Fruit fly (Drosophila melanogaster) whole organism, embryonic: ENCODE results near the gene Dph5.
A peak's percentile ranks its signal among the peaks of the same experiment; 100 is the strongest.

Source experiments
- CG11398 ChIP-seq: fragments of 200-800 bp; sonication (Bioruptor generic); optimal IDR thresholded peaks from 2 replicates; lab custom pipeline; 2016; ENCODE audit warnings: missing biosample characterization, missing genetic modification characterization
- CG12659 ChIP-seq: fragments of 200-800 bp; sonication (Bioruptor generic); optimal IDR thresholded peaks from 3 replicates; lab custom pipeline; 2017; ENCODE audit warnings: mild to moderate bottlenecking, missing biosample characterization, missing genetic modification reagents, missing genetic modification characterization
- CG13123 ChIP-seq: fragments of 200-800 bp; sonication (Bioruptor generic); optimal IDR thresholded peaks from 2 replicates; lab custom pipeline; 2016; ENCODE audit warnings: missing biosample characterization, missing genetic modification characterization
- CG14441 ChIP-seq: fragments of 200-800 bp; sonication (Bioruptor generic); IDR thresholded peaks from 2 replicates; pipeline ENCODE4 v1.3.6; 2022; ENCODE audit warnings: missing biosample characterization, missing genetic modification characterization
- CG16779 ChIP-seq: fragments of 200-800 bp; sonication (Bioruptor generic); IDR thresholded peaks from 2 replicates; pipeline ENCODE4 v1.3.6; 2022; ENCODE audit warnings: missing biosample characterization, missing genetic modification characterization
- CG16815 ChIP-seq: fragments of 200-800 bp; sonication (Bioruptor generic); optimal IDR thresholded peaks from 3 replicates; lab custom pipeline; 2017; ENCODE audit warnings: missing biosample characterization, mild to moderate bottlenecking, missing genetic modification characterization
- CG2202 ChIP-seq: fragments of 200-800 bp; sonication (Bioruptor generic); optimal IDR thresholded peaks from 2 replicates; lab custom pipeline; 2018; ENCODE audit warnings: missing biosample characterization, mild to moderate bottlenecking, missing genetic modification characterization
- CG30403 ChIP-seq: fragments of 200-800 bp; sonication (Bioruptor generic); optimal IDR thresholded peaks from 3 replicates; lab custom pipeline; 2016; ENCODE audit warnings: missing biosample characterization, missing genetic modification characterization
- CG30431 ChIP-seq: fragments of 200-800 bp; sonication (Bioruptor generic); optimal IDR thresholded peaks from 2 replicates; lab custom pipeline; 2017; ENCODE audit warnings: missing biosample characterization, missing genetic modification characterization
- CG32767 ChIP-seq: fragments of 200-800 bp; sonication (Bioruptor generic); IDR thresholded peaks from 2 replicates; pipeline ENCODE4 v1.3.6; 2022; ENCODE audit warnings: missing biosample characterization, missing genetic modification characterization
- CG4282 ChIP-seq: fragments of 200-800 bp; sonication (Bioruptor generic); optimal IDR thresholded peaks from 2 replicates; lab custom pipeline; 2016; ENCODE audit warnings: missing biosample characterization, missing genetic modification characterization
- CG4707 ChIP-seq: fragments of 200-800 bp; sonication (Bioruptor generic); optimal IDR thresholded peaks from 2 replicates; lab custom pipeline; 2018; ENCODE audit warnings: missing biosample characterization, mild to moderate bottlenecking, missing genetic modification characterization, moderate library complexity
- CG5180 ChIP-seq: fragments of 200-800 bp; sonication (Bioruptor generic); optimal IDR thresholded peaks from 3 replicates; lab custom pipeline; 2017; ENCODE audit warnings: missing biosample characterization, missing genetic modification characterization, mild to moderate bottlenecking, moderate library complexity, missing genetic modification reagents
- CG8765 ChIP-seq: fragments of 200-800 bp; sonication (Bioruptor generic); IDR thresholded peaks from 2 replicates; pipeline ENCODE4 v1.3.6; 2022; ENCODE audit warnings: missing biosample characterization, missing genetic modification characterization
- CG9797 ChIP-seq: fragments of 200-800 bp; sonication (Bioruptor generic); optimal IDR thresholded peaks from 3 replicates; lab custom pipeline; 2018; ENCODE audit warnings: missing biosample characterization, mild to moderate bottlenecking, missing genetic modification characterization
- Dp ChIP-seq: fragments of 200-800 bp; sonication (Bioruptor generic); optimal IDR thresholded peaks from 2 replicates; lab custom pipeline; 2018; ENCODE audit warnings: missing biosample characterization, mild to moderate bottlenecking, missing genetic modification characterization, moderate library complexity
- Dref ChIP-seq: fragments of 200-800 bp; sonication (Bioruptor generic); IDR thresholded peaks from 2 replicates; pipeline ENCODE4 v1.3.6; 2022; ENCODE audit warnings: missing biosample characterization, missing genetic modification characterization
- E2f1 ChIP-seq: fragments of 200-800 bp; sonication (Bioruptor generic); IDR thresholded peaks from 2 replicates; pipeline ENCODE4 v1.3.6; 2022; ENCODE audit warnings: missing biosample characterization, missing genetic modification characterization
- Eip74EF ChIP-seq, 2 experiments: fragments of 200-800 bp in 1 of 2; fragments of >200 bp in 1 of 2; sonication (Bioruptor generic) in 1 of 2; optimal IDR thresholded peaks; 2 replicates each; lab custom pipeline; 2017 to 2019; ENCODE audit warnings: missing biosample characterization in 2 of 2, missing genetic modification characterization in 2 of 2, mild to moderate bottlenecking in 1 of 2, moderate library complexity in 1 of 2
- Fer3 ChIP-seq: fragments of 200-800 bp; sonication (Bioruptor generic); optimal IDR thresholded peaks from 2 replicates; lab custom pipeline; 2018; ENCODE audit warnings: missing biosample characterization, mild to moderate bottlenecking, missing genetic modification characterization, moderate library complexity
- Kr ChIP-seq: fragments of 200-800 bp; sonication (Bioruptor generic); optimal IDR thresholded peaks from 2 replicates; lab custom pipeline; 2017; ENCODE audit warnings: missing biosample characterization, mild to moderate bottlenecking, missing genetic modification characterization
- Opbp ChIP-seq: fragments of 200-800 bp; sonication (Bioruptor generic); IDR thresholded peaks from 3 replicates; pipeline ENCODE4 v1.3.6; 2022; ENCODE audit warnings: missing biosample characterization, missing genetic modification characterization; ENCODE audit not compliant: partially characterized antibody
- Optix ChIP-seq: fragments of 200-800 bp; sonication (Bioruptor generic); IDR thresholded peaks from 3 replicates; pipeline ENCODE4 v1.3.6; 2022; ENCODE audit warnings: missing biosample characterization, missing genetic modification characterization
- PHDP ChIP-seq: fragments of 200-800 bp; sonication (Bioruptor generic); optimal IDR thresholded peaks from 3 replicates; lab custom pipeline; 2018; ENCODE audit warnings: missing biosample characterization, mild to moderate bottlenecking, missing genetic modification characterization, moderate library complexity
- Rfx ChIP-seq: fragments of 200-800 bp; sonication (Bioruptor generic); IDR thresholded peaks from 2 replicates; pipeline ENCODE4 v1.3.6; 2022; ENCODE audit warnings: missing biosample characterization, missing genetic modification characterization
- Rx ChIP-seq: fragments of 200-800 bp; sonication (Bioruptor generic); IDR thresholded peaks from 2 replicates; pipeline ENCODE4 v1.3.6; 2022; ENCODE audit warnings: missing biosample characterization, missing genetic modification characterization
- ab ChIP-seq: fragments of 200-800 bp; sonication (Bioruptor generic); optimal IDR thresholded peaks from 2 replicates; lab custom pipeline; 2016; ENCODE audit warnings: missing biosample characterization, missing genetic modification characterization
- abd-A ChIP-seq: fragments of 200-800 bp; sonication (Bioruptor generic); optimal IDR thresholded peaks from 3 replicates; lab custom pipeline; 2019; ENCODE audit warnings: missing biosample characterization, mild to moderate bottlenecking, missing genetic modification characterization, moderate library complexity
- ato ChIP-seq: fragments of 200-800 bp; sonication (Bioruptor generic); IDR thresholded peaks from 2 replicates; pipeline ENCODE4 v1.3.6; 2022; ENCODE audit warnings: missing biosample characterization, missing genetic modification characterization; ENCODE audit not compliant: partially characterized antibody
- bbx ChIP-seq: fragments of 200-800 bp; sonication (Bioruptor generic); IDR thresholded peaks from 2 replicates; pipeline ENCODE4 v1.3.6; 2022; ENCODE audit warnings: missing biosample characterization, missing genetic modification characterization; ENCODE audit not compliant: partially characterized antibody
- br ChIP-seq: fragments of >200 bp; optimal IDR thresholded peaks from 2 replicates; lab custom pipeline; 2017
- chn ChIP-seq: fragments of 200-800 bp; sonication (Bioruptor generic); optimal IDR thresholded peaks from 2 replicates; lab custom pipeline; 2016; ENCODE audit warnings: missing biosample characterization, missing genetic modification characterization
- cwo ChIP-seq: fragments of 200-800 bp; sonication (Bioruptor generic); optimal IDR thresholded peaks from 3 replicates; lab custom pipeline; 2017; ENCODE audit warnings: missing biosample characterization, missing genetic modification characterization, mild to moderate bottlenecking, moderate library complexity, missing genetic modification reagents
- emc ChIP-seq: fragments of 200-800 bp; sonication (Bioruptor generic); optimal IDR thresholded peaks from 2 replicates; lab custom pipeline; 2016; ENCODE audit warnings: missing biosample characterization, missing genetic modification characterization
- ems ChIP-seq: fragments of 200-800 bp; sonication (Bioruptor generic); optimal IDR thresholded peaks from 3 replicates; lab custom pipeline; 2016; ENCODE audit warnings: missing biosample characterization, missing genetic modification characterization
- ewg ChIP-seq: fragments of 200-800 bp; sonication (Bioruptor generic); optimal IDR thresholded peaks from 3 replicates; lab custom pipeline; 2017; ENCODE audit warnings: mild to moderate bottlenecking, missing biosample characterization, missing genetic modification reagents, missing genetic modification characterization
- eyg ChIP-seq: fragments of 200-800 bp; sonication (Bioruptor generic); optimal IDR thresholded peaks from 3 replicates; lab custom pipeline; 2016; ENCODE audit warnings: missing biosample characterization, missing genetic modification characterization
- fd102C ChIP-seq: fragments of 200-800 bp; sonication (Bioruptor generic); optimal IDR thresholded peaks from 2 replicates; lab custom pipeline; 2018; ENCODE audit warnings: missing biosample characterization, mild to moderate bottlenecking, missing genetic modification characterization, moderate library complexity
- gce ChIP-seq: fragments of 200-800 bp; sonication (Bioruptor generic); IDR thresholded peaks from 3 replicates; pipeline ENCODE4 v1.3.6; 2022; ENCODE audit warnings: missing biosample characterization, missing genetic modification characterization
- grau ChIP-seq: fragments of 200-800 bp; optimal IDR thresholded peaks from 3 replicates; lab custom pipeline; 2019; ENCODE audit warnings: missing biosample characterization, mild to moderate bottlenecking, missing genetic modification characterization, moderate library complexity
- maf-S ChIP-seq: fragments of 200-800 bp; sonication (Bioruptor generic); optimal IDR thresholded peaks from 2 replicates; lab custom pipeline; 2016; ENCODE audit warnings: missing biosample characterization, missing genetic modification characterization
- pho ChIP-seq: fragments of 200-800 bp; sonication (Bioruptor generic); optimal IDR thresholded peaks from 2 replicates; lab custom pipeline; 2016; ENCODE audit warnings: missing biosample characterization, missing genetic modification characterization
- prd ChIP-seq, 3 experiments: fragments of >200 bp in 2 of 3; fragments of 200-800 bp in 1 of 3; sonication (Bioruptor generic) in 1 of 3; optimal IDR thresholded peaks in 2 of 3; IDR thresholded peaks in 1 of 3; 2 replicates in 2 of 3; 3 replicates in 1 of 3; pipeline versions ENCODE4 v1.3.6 to Lab custom; 2017 to 2022; ENCODE audit warnings: missing biosample characterization in 1 of 3, missing genetic modification characterization in 1 of 3
- row ChIP-seq: fragments of 200-800 bp; sonication (Bioruptor generic); IDR thresholded peaks from 3 replicates; pipeline ENCODE4 v1.3.6; 2022; ENCODE audit warnings: missing biosample characterization, missing genetic modification characterization
- schlank ChIP-seq: fragments of 200-800 bp; sonication (Bioruptor generic); optimal IDR thresholded peaks from 2 replicates; lab custom pipeline; 2018; ENCODE audit warnings: missing biosample characterization, mild to moderate bottlenecking, missing genetic modification characterization
- sr ChIP-seq: fragments of 200-800 bp; sonication (Bioruptor generic); IDR thresholded peaks from 3 replicates; pipeline ENCODE4 v1.3.6; 2022; ENCODE audit warnings: missing biosample characterization, missing genetic modification characterization
- tll ChIP-seq, 2 experiments: fragments of 200-800 bp in 1 of 2; fragments of >200 bp in 1 of 2; sonication (Bioruptor generic) in 1 of 2; optimal IDR thresholded peaks; 2 replicates each; lab custom pipeline; 2017 to 2019; ENCODE audit warnings: missing biosample characterization in 2 of 2, missing genetic modification characterization in 2 of 2, mild to moderate bottlenecking in 1 of 2, moderate library complexity in 1 of 2
- usp ChIP-seq: fragments of >200 bp; optimal IDR thresholded peaks from 2 replicates; lab custom pipeline; 2017; ENCODE audit warnings: missing biosample characterization, missing genetic modification characterization
- wek ChIP-seq: fragments of 200-800 bp; sonication (Bioruptor generic); optimal IDR thresholded peaks from 3 replicates; lab custom pipeline; 2018; ENCODE audit warnings: missing biosample characterization, mild to moderate bottlenecking, missing genetic modification characterization, moderate library complexity

Gene Dph5

DNA sequence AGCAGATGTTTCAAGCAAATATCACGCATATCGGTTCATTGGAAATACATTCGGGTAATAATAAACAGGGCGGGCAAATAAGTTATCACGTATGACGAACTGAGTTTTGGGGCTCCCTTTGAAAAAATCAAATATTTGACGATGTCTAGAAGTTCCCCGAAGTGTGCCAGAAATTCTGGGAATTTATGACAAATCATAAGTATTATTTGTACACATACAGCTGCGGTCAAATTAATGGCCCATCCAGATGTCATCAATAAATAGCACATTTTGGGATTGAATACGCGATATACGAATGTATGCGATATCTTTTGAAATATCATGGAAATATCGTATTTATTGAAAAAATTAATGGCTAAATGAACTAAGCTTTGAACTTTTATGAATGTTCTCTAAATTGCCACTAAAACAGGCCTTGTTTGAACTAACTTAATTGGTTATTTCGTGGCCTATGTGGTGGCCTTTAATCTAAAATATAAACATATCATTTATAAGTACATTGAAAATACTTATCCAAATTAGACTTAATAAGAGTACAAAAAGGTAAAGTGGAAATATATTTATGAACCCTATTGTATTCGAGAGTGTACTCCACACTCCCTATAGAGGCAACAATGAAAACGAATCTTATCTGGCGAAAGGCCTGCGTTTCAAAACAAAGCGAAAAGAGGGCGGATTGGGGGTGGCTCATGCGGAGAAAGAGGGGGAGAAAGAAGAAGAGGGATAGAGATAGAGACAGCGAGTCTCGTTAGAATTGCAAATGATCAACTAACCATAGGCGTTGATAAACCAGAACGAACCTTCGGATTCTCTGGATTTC lies 42.7 kb upstream of the Dph5 start (continued):
- TF ChIP-seq Rfx (GFP tag; lab: Robert Waterston, UW), result no peak
- TF ChIP-seq Fer3 (tag; lab: Kevin White, UChicago), result no peak
- no peak for TF ChIP-seq emc
- no peak for TF ChIP-seq CG5180 (GFP tag; lab: Kevin White, UChicago)
- no peak for TF ChIP-seq tll (GFP tag; optimal IDR thresholded peaks at IDR 0.05; lab: Kevin White, UChicago)
- TF ChIP-seq Opbp (GFP tag; lab: Robert Waterston, UW), result no peak
- TF ChIP-seq sr (GFP tag; lab: Robert Waterston, UW), result no peak
- peak; percentile 49; the same call in 2 of the 3 replicates for TF ChIP-seq row (GFP tag; lab: Robert Waterston, UW)
- TF ChIP-seq Dp, result no peak
- TF ChIP-seq schlank, result no peak
- TF ChIP-seq PHDP (tag; lab: Kevin White, UChicago), result peak; percentile 46
- no peak for TF ChIP-seq pho (GFP tag; lab: Kevin White, UChicago)
- no peak for TF ChIP-seq Kr (GFP tag; lab: Kevin White, UChicago)
- TF ChIP-seq prd (optimal IDR thresholded peaks at IDR 0.05; lab: Kevin White, UChicago), result no peak
- 0 out of 3 replicates have a peak, but pooled peaks have one; percentile 30 for TF ChIP-seq prd (GFP tag; IDR thresholded peaks at IDR 0.05; lab: Robert Waterston, UW)
- TF ChIP-seq abd-A, result no peak
- peak; percentile 63 for TF ChIP-seq CG30403
- no peak for TF ChIP-seq Optix
- no peak for TF ChIP-seq E2f1 (GFP tag; lab: Robert Waterston, UW)
- TF ChIP-seq CG16815, result peak; percentile 19
- TF ChIP-seq CG32767 (GFP tag; lab: Robert Waterston, UW), result peak; percentile 37; the same call in 1 of the 2 replicates
- no peak for TF ChIP-seq CG8765 (GFP tag; lab: Robert Waterston, UW)
- no peak for TF ChIP-seq fd102C
- TF ChIP-seq bbx (GFP tag; lab: Robert Waterston, UW), result no peak
- TF ChIP-seq CG2202, result no peak
- TF ChIP-seq CG14441 (GFP tag; lab: Robert Waterston, UW), result no peak
- no peak for TF ChIP-seq br
- no peak for TF ChIP-seq ab (GFP tag; lab: Kevin White, UChicago)
- no peak for TF ChIP-seq CG16779 (GFP tag; lab: Robert Waterston, UW)
- TF ChIP-seq grau, result peak; percentile 52
- peak; percentile 8 for TF ChIP-seq ewg (GFP tag; lab: Kevin White, UChicago)
- TF ChIP-seq CG12659 (GFP tag; lab: Kevin White, UChicago), result peak; percentile 37
- no peak for TF ChIP-seq CG13123 (GFP tag; lab: Kevin White, UChicago)
- TF ChIP-seq CG30431, result no peak
- TF ChIP-seq cwo (GFP tag; lab: Kevin White, UChicago), result no peak
- no peak for TF ChIP-seq Dref
- no peak for TF ChIP-seq Rx (GFP tag; lab: Robert Waterston, UW)
- TF ChIP-seq ems (GFP tag; lab: Kevin White, UChicago), result no peak
- TF ChIP-seq ato (GFP tag; lab: Robert Waterston, UW), result no peak
- no peak for TF ChIP-seq CG4707 (GFP tag; lab: Kevin White, UChicago)
- no peak for TF ChIP-seq CG4282
- TF ChIP-seq gce (GFP tag; lab: Robert Waterston, UW), result no peak
- TF ChIP-seq maf-S, result no peak
- no peak for TF ChIP-seq eyg
- TF ChIP-seq usp (GFP tag; lab: Kevin White, UChicago), result no peak
- no peak for TF ChIP-seq wek
- TF ChIP-seq Eip74EF (GFP tag; optimal IDR thresholded peaks at IDR 0.05; lab: Kevin White, UChicago), result peak in 1 of 2 experiments; percentile 7
- TF ChIP-seq chn (GFP tag; lab: Kevin White, UChicago), result no peak
- no peak for TF ChIP-seq CG9797
- TF ChIP-seq CG11398 (GFP tag; lab: Kevin White, UChicago), result no peak
